Fruit fly (Drosophila melanogaster) whole organism, embryonic: Measurements from ENCODE around the gene CG4783.

Experiments
- Atf3 ChIP-seq: fragments of 200-800 bp; sonication (Bioruptor generic); optimal IDR thresholded peaks from 3 replicates; lab custom pipeline; 2016; ENCODE audit warnings: missing biosample characterization, missing genetic modification characterization
- CG13894 ChIP-seq: fragments of 200-800 bp; sonication (Bioruptor generic); optimal IDR thresholded peaks from 3 replicates; lab custom pipeline; 2018; ENCODE audit warnings: missing biosample characterization, mild to moderate bottlenecking, missing genetic modification characterization, moderate library complexity
- CG18764 ChIP-seq: fragments of 200-800 bp; sonication (Bioruptor generic); optimal IDR thresholded peaks from 3 replicates; lab custom pipeline; 2016; ENCODE audit warnings: missing biosample characterization, missing genetic modification characterization
- CG4424 ChIP-seq: fragments of 200-800 bp; sonication (Bioruptor generic); optimal IDR thresholded peaks from 3 replicates; lab custom pipeline; 2016; ENCODE audit warnings: missing biosample characterization, missing genetic modification characterization
- bbx ChIP-seq: fragments of 200-800 bp; sonication (Bioruptor generic); IDR thresholded peaks from 2 replicates; pipeline ENCODE4 v1.3.6; 2022; ENCODE audit warnings: missing biosample characterization, missing genetic modification characterization; ENCODE audit not compliant: partially characterized antibody
- btn ChIP-seq: fragments of 200-800 bp; sonication (Bioruptor generic); optimal IDR thresholded peaks from 2 replicates; lab custom pipeline; 2016; ENCODE audit warnings: missing biosample characterization, missing genetic modification characterization
- da ChIP-seq: fragments of 200-800 bp; sonication (Bioruptor generic); optimal IDR thresholded peaks from 2 replicates; lab custom pipeline; 2016; ENCODE audit warnings: missing biosample characterization, missing genetic modification characterization
- gcm2 ChIP-seq: fragments of 200-800 bp; sonication (Bioruptor generic); optimal IDR thresholded peaks from 2 replicates; lab custom pipeline; 2016; ENCODE audit warnings: missing biosample characterization, missing genetic modification characterization
- sqz ChIP-seq: fragments of 200-800 bp; sonication (Bioruptor generic); optimal IDR thresholded peaks from 3 replicates; lab custom pipeline; 2018; ENCODE audit warnings: missing biosample characterization, mild to moderate bottlenecking, missing genetic modification characterization
- unpg ChIP-seq: fragments of 200-800 bp; sonication (Bioruptor generic); optimal IDR thresholded peaks from 3 replicates; lab custom pipeline; 2018; ENCODE audit warnings: missing biosample characterization, mild to moderate bottlenecking, missing genetic modification characterization, moderate library complexity

DNA sequence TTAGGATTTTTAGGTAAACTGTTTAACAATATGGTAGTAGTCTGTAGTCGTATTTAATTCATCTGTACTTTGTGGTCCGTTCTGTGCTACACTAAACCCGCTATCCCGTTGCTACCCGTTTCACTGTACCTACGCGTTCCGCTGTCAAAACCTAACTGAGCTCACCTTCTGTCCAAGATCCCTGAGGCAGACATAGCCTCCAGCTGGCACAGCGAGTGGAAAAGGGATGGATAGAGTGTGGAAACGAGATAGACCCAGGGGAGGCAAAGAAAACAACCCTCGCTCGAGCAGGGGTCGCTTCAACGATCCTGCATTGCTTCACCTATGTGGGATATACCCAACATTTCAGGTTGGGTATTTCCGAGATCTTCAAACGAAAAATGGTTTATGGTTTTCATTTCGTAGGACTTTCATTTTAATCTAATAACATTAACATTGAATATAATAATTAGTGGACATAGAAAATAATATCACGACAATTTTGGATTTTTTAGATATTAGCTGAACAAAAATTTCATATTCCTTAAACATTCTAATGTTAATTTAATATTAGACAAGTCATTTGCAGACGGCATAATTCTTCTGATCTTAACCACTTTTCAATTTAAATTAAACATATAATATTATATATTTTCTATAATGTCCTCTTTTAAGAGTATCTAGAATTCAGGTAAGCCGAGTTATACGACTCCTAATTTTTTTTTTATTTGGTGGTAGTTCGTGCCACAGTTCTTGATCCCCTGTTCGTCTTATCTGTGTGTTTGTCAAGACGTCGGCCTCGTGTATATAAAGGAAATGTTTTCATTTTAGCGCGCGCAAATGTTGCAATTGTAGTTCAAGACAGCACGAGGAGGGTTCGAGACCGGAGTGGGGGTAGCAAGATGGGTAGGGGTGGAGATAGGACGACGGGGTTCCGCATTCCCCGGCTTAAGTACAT is 13.1 kb upstream of the CG4783 start, which contains the start of gene mira:
- no peak; the same call in 1 of the 2 replicates for TF ChIP-seq bbx (GFP tag; lab: Robert Waterston, UW)
- peak; percentile 19 for TF ChIP-seq da (GFP tag; lab: Kevin White, UChicago)
- peak; percentile 47 for TF ChIP-seq sqz (GFP tag; lab: Kevin White, UChicago)
- no peak for TF ChIP-seq gcm2 (GFP tag; lab: Kevin White, UChicago)
- no peak for TF ChIP-seq btn (GFP tag; lab: Kevin White, UChicago)
- TF ChIP-seq CG18764 (GFP tag; lab: Kevin White, UChicago), result no peak
- TF ChIP-seq CG13894 (tag; lab: Kevin White, UChicago), result no peak
- no peak for TF ChIP-seq Atf3 (GFP tag; lab: Kevin White, UChicago)
- no peak for TF ChIP-seq unpg (GFP tag; lab: Kevin White, UChicago)
- no peak for TF ChIP-seq CG4424 (GFP tag; lab: Kevin White, UChicago)
